Worm (Caenorhabditis elegans) whole organism, early embryonic: ENCODE measurements around the gene col-104.

Experiments used
- B0310.2 ChIP-seq: sonication (generic microtip); optimal IDR thresholded peaks from 2 replicates; lab custom pipeline; 2016; ENCODE audit warnings: mild to moderate bottlenecking, missing genetic modification characterization, missing compliant biosample characterization
- ama-1 ChIP-seq: fragments of 150-350 bp; optimal IDR thresholded peaks from 2 replicates; lab custom pipeline; 2014

ce11 chrIV:1385915-1386314 lies 30.8 kb upstream of the col-104 start, which contains the start of gene nhr-41:
- no peak for TF ChIP-seq ama-1 (lab: Kevin White, UChicago)
- TF ChIP-seq B0310.2 (tag; lab: Kevin White, UChicago): no peak
